Fruit fly (Drosophila melanogaster): ENCODE data around the gene Ptp61F.

The Ptp61F gene

DNA sequence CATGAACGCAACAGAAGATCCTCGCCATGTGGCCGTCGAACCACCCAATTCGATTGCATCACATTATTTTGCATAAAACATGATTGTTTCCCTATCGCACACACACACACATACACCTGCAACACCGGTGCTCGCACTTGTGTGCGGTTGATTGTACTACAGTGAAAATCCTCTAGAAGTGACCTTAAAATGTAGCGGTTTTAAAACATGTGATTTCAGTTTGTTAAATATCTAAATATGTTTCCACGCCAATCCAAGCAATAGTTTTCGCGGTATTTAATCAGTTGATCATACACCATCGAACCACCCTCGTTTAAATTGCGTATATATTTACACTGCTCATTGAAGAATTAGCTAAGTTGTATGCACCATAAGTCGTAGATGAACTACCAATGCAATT is 144.6 kb downstream of the Ptp61F start (continued):
- TF ChIP-seq OdsH (GFP tag; optimal IDR thresholded peaks at IDR 0.05) (no peak), Eip75B (GFP tag; optimal IDR thresholded peaks at IDR 0.05) (no peak)

DNA sequence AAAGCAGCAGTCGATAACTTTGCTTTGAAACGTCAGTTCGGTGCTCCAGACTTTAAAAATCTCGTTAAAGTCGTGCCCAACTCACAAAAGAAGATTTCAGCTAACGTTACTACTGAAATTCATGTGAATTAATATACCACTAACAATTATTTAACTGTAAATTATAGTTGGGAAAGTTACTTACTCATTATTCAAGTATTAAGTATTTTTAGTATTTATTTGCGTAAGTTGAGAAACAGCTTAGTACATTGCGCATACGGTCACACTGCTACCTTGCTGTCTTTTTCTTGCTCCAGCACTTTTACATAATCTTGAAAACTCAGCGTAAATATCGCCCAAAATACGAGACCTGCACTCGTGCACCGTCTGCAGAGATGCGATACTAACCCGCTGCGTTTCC is 145.3 kb downstream of the Ptp61F start, which contains the start of gene ND-ACP:
ND-ACP (plus strand) TSS at position 226 of the 400 bp plus-strand sequence.
- TF ChIP-seq vri (GFP tag; optimal IDR thresholded peaks at IDR 0.05), result peak; percentile 66
- peak; percentile 83 for TF ChIP-seq achi (GFP tag; optimal IDR thresholded peaks at IDR 0.05)
- no peak for TF ChIP-seq eg (GFP tag; IDR thresholded peaks at IDR 0.05)
- TF ChIP-seq esn (GFP tag; optimal IDR thresholded peaks at IDR 0.05), result no peak

DNA sequence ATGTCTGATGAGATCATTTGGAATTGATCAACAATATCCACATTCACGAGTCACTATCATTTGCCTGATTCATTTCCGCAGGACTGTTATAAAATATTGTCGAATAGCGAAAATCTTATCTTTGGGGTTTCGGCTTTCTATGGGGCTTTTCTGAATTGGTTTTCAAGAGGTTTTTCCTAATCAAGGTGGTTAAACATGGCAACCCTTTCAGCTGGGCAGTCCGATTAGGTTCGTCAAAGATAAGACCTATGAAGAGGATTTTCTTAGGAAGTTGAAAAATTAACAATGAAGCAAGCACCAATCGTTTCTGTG is 149.5 kb downstream of the Ptp61F start:
- TF ChIP-seq CG6276 (GFP tag; optimal IDR thresholded peaks at IDR 0.05), result no peak
- peak; percentile 58 for TF ChIP-seq vri (GFP tag; optimal IDR thresholded peaks at IDR 0.05)

DNA sequence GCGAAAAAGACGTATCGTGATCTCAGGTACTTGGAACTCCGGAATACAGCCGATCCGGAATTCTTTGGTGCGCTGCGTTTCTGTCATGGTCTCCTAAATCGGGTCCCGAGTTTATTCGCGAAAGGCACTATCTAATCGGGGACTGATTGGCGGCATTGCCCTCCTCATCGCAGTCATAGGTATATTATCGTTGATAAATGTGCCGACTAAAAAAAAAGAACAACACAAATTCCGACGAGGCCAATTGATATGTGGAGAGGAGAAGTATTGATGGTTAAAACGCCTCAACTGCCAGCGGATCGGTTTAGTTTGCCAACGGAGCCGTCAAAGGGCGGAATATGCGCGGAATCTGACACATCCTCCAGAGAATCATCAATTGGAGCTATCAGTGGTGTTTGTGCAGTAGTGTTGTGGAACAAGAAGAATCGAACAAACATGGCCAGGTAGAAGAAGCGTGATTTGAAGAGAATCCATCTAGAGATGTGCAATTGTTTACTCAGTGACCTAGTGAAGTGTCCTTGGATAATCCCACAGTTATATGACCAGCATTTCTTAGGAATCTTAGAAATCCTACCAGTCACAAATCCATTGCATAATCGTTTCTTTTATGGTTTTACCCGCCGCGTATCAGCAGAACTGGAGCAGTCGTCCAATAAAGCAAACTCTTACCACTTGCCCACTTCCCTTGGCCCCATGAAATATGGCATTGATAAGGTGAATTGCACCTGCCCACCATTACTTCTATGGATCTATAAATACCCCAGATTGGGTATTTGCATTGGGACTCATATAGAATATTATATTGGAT is 150.0 kb downstream of the Ptp61F start:
- no peak for TF ChIP-seq fd59A (GFP tag; optimal IDR thresholded peaks at IDR 0.05)
- peak; percentile 97 for TF ChIP-seq vri (GFP tag; optimal IDR thresholded peaks at IDR 0.05)
- TF ChIP-seq Eip93F (GFP tag; optimal IDR thresholded peaks at IDR 0.05), result no peak

DNA sequence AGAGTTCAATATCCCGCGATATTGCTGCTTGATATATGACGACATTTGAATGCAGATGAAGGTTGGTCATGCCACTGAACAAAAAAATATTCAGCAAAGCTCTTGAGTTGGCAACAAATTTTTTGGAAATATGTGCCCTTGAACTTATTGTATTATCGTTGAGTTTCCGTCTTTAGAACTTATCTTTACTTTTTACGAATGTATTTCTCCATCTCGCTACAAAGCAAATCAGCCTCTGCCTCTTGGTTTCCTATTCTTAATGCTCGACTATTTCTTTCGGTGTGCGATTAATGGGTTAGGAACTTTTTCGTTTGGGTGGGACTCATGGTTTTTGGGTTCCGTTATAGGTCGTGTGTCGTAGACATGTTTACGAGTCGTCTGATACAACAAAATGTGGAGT is 151.9 kb downstream of the Ptp61F start:
- TF ChIP-seq ss (GFP tag; optimal IDR thresholded peaks at IDR 0.05) (no peak), CG6854 (GFP tag; optimal IDR thresholded peaks at IDR 0.05) (no peak), CG6808 (GFP tag; optimal IDR thresholded peaks at IDR 0.05) (no peak), CG8319 (GFP tag; optimal IDR thresholded peaks at IDR 0.05) (no peak), CG31627 (GFP tag; optimal IDR thresholded peaks at IDR 0.05) (peak; percentile 37), CG15336 (GFP tag; IDR thresholded peaks at IDR 0.05) (peak; percentile 60), vri (GFP tag; optimal IDR thresholded peaks at IDR 0.05) (peak; percentile 38), Eip78C (GFP tag) (peak; percentile 44), CG3032 (tag; optimal IDR thresholded peaks at IDR 0.05) (no peak), CG32006 (GFP tag; optimal IDR thresholded peaks at IDR 0.05) (no peak), Hr39 (GFP tag; optimal IDR thresholded peaks at IDR 0.05) (peak; percentile 41), CG11902 (GFP tag; optimal IDR thresholded peaks at IDR 0.05) (no peak), acj6 (GFP tag; optimal IDR thresholded peaks at IDR 0.05) (no peak), Hr4 (GFP tag; optimal IDR thresholded peaks at IDR 0.05) (no peak), Sox14 (GFP tag; optimal IDR thresholded peaks at IDR 0.05) (peak; percentile 31), dac (GFP tag; optimal IDR thresholded peaks at IDR 0.05) (no peak), CG8632 (GFP tag; optimal IDR thresholded peaks at IDR 0.05) (no peak), CG8119 (GFP tag; IDR thresholded peaks at IDR 0.05) (peak; percentile 35; the same call in 1 of the 3 replicates), esn (GFP tag; optimal IDR thresholded peaks at IDR 0.05) (peak; percentile 34)

DNA sequence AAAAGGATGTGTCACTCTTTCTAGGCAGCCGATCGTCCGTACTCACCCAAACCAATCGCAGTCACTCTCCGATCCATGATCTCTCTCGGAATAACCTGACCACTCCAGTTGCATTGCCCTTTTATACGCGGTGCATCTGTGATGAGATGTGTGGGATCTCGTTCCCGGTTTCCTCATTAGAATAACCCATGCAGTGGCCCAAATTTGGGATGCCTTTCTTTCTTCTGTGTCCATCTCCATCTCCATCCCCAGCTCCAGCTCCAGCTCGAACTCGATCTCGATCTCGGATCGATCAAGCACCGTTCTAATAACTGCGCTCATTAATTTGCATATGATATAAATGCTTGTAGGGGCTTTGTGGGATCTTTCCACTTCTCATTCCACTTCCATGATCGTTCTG is 152.4 kb downstream of the Ptp61F start, which contains the start of gene CG9184:
CG9184 (minus strand) TSS at position 101 of the 400 bp plus-strand sequence.
- no peak for TF ChIP-seq Lpt (GFP tag; optimal IDR thresholded peaks at IDR 0.05)
- TF ChIP-seq Sox15 (GFP tag; optimal IDR thresholded peaks at IDR 0.05), result no peak
- no peak for TF ChIP-seq CG3919 (GFP tag; optimal IDR thresholded peaks at IDR 0.05)
- TF ChIP-seq CG11902 (GFP tag; optimal IDR thresholded peaks at IDR 0.05), result no peak
- TF ChIP-seq CG16779 (tag; optimal IDR thresholded peaks at IDR 0.05), result no peak
